Worm (Caenorhabditis elegans): ENCODE results near the gene rol-3.

DNA sequence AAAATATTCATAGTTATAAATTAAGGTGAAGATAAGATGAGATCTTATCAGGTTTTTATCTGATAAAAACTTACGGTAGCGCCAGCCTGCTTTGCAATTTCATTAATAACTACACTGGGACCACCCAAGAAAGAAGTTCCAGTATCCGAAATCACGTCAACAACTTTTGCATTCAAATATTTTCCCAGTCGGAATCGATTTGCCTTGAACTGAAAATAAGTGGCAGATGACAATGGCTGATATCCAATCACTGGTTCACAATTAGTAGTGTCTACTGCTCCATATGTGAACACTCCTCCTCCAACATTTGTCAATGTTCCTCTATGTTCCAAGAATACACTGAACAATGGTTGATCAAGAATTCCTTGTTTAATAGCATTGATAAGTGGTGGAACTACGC, 28.0 kb upstream of the rol-3 start, which contains the start of gene F21F8.5:
- TF ChIP-seq nhr-90 (tag; optimal IDR thresholded peaks at IDR 0.05; ENCODE audit: poor library complexity) (no peak), lin-39 (tag; optimal IDR thresholded peaks at IDR 0.05) (no peak), mdl-1 (tag; optimal IDR thresholded peaks at IDR 0.05) (no peak), hlh-17 (GFP tag; optimal IDR thresholded peaks at IDR 0.05; ENCODE audit: borderline replicate concordance) (no peak), nhr-76 (tag; optimal IDR thresholded peaks at IDR 0.05) (no peak), unc-62 (GFP tag; optimal IDR thresholded peaks at IDR 0.05) (no peak), hpl-2 (GFP tag; optimal IDR thresholded peaks at IDR 0.05) (no peak), nhr-84 (tag; optimal IDR thresholded peaks at IDR 0.05) (no peak), zag-1 (tag; optimal IDR thresholded peaks at IDR 0.05) (no peak), nhr-12 (tag; optimal IDR thresholded peaks at IDR 0.05) (no peak), elt-2 (tag; optimal IDR thresholded peaks at IDR 0.05) (no peak)
